Fruit fly (Drosophila melanogaster): ENCODE data around the gene grk.

The grk gene

dm6 chr2L:8384108-8384601, 49.2 kb downstream of the grk start, which contains the start of the genes Dad1 and CG13384 (continued):
- TF ChIP-seq dmrt99B (tag; optimal IDR thresholded peaks at IDR 0.05) (peak; percentile 94), kah (GFP tag; optimal IDR thresholded peaks at IDR 0.05) (peak; percentile 79), CG12391 (tag; optimal IDR thresholded peaks at IDR 0.05) (peak; percentile 97), CG12299 (tag; optimal IDR thresholded peaks at IDR 0.05) (peak; percentile 93), CG18011 (GFP tag; optimal IDR thresholded peaks at IDR 0.05) (peak; percentile 78), CG4360 (GFP tag; IDR thresholded peaks at IDR 0.05) (0 out of 2 replicates have a peak, but pooled peaks have one; percentile 42), Vsx1 (GFP tag; optimal IDR thresholded peaks at IDR 0.05) (peak; percentile 78), Dek (tag; optimal IDR thresholded peaks at IDR 0.05) (peak; percentile 96), pb (GFP tag; optimal IDR thresholded peaks at IDR 0.05) (no peak), CG11456 (GFP tag; IDR thresholded peaks at IDR 0.05) (no peak; the same call in none of the 3 replicates), CG6254 (GFP tag; optimal IDR thresholded peaks at IDR 0.05) (peak; percentile 71), Atf-2 (GFP tag; optimal IDR thresholded peaks at IDR 0.05) (peak; percentile 21), CG8944 (GFP tag; optimal IDR thresholded peaks at IDR 0.05) (peak; percentile 39), Ada2b (GFP tag; IDR thresholded peaks at IDR 0.05) (peak; percentile 83), CG32767 (GFP tag; IDR thresholded peaks at IDR 0.05) (peak; percentile 86), Nf-YC (tag; optimal IDR thresholded peaks at IDR 0.05) (peak; percentile 91), ftz-f1 (GFP tag; optimal IDR thresholded peaks at IDR 0.05) (no peak), Max (GFP tag; optimal IDR thresholded peaks at IDR 0.05) (peak; percentile 84), CG31365 (tag; optimal IDR thresholded peaks at IDR 0.05) (no peak), NC2β (GFP tag; optimal IDR thresholded peaks at IDR 0.05) (peak; percentile 28), Oaz (GFP tag; IDR thresholded peaks at IDR 0.05) (peak; percentile 74), corto (GFP tag; optimal IDR thresholded peaks at IDR 0.05) (peak; percentile 86), NC2α (GFP tag; optimal IDR thresholded peaks at IDR 0.05) (peak; percentile 5), CoRest (tag; optimal IDR thresholded peaks at IDR 0.05) (peak; percentile 98), CG12155 (GFP tag; optimal IDR thresholded peaks at IDR 0.05) (peak; percentile 90), CG11085 (GFP tag; IDR thresholded peaks at IDR 0.05) (peak; percentile 91), unc-4 (GFP tag; IDR thresholded peaks at IDR 0.05; ENCODE audit: partially characterized antibody) (0 out of 2 replicates have a peak, but pooled peaks have one; percentile 51), repo (GFP tag; optimal IDR thresholded peaks at IDR 0.05) (no peak), rib (GFP tag; IDR thresholded peaks at IDR 0.05) (peak; percentile 88), tll (GFP tag; optimal IDR thresholded peaks at IDR 0.05) (peak in 1 of 2 experiments; percentile 50), Antp (GFP tag; optimal IDR thresholded peaks at IDR 0.05) (no peak), CG3163 (GFP tag; optimal IDR thresholded peaks at IDR 0.05) (no peak), CG3838 (GFP tag; optimal IDR thresholded peaks at IDR 0.05) (peak; percentile 60), chif (GFP tag; optimal IDR thresholded peaks at IDR 0.05) (peak; percentile 46 to 74), Bdp1 (GFP tag; optimal IDR thresholded peaks at IDR 0.05) (peak; percentile 63), Adf1 (GFP tag; IDR thresholded peaks at IDR 0.05) (peak; percentile 72), emc (GFP tag; optimal IDR thresholded peaks at IDR 0.05) (no peak), Ets65A (GFP tag) (peak; percentile 93), ATbp (GFP tag; optimal IDR thresholded peaks at IDR 0.05) (peak; percentile 84), BtbVII (GFP tag; optimal IDR thresholded peaks at IDR 0.05) (peak; percentile 89), cg (GFP tag; optimal IDR thresholded peaks at IDR 0.05) (no peak), CG2875 (GFP tag; optimal IDR thresholded peaks at IDR 0.05) (peak; percentile 66), gcm2 (GFP tag; optimal IDR thresholded peaks at IDR 0.05) (no peak), CG7372 (GFP tag; IDR thresholded peaks at IDR 0.05) (peak; percentile 91), CG11695 (GFP tag; IDR thresholded peaks at IDR 0.05) (peak; percentile 92), CHES-1-like (GFP tag; optimal IDR thresholded peaks at IDR 0.05) (peak; percentile 54), tap (tag; optimal IDR thresholded peaks at IDR 0.05) (peak; percentile 90), CG2120 (GFP tag; optimal IDR thresholded peaks at IDR 0.05) (peak; percentile 95), Atf3 (GFP tag; optimal IDR thresholded peaks at IDR 0.05) (peak; percentile 16), CG1602 (GFP tag; optimal IDR thresholded peaks at IDR 0.05) (peak; percentile 92), phol (tag; optimal IDR thresholded peaks at IDR 0.05) (peak; percentile 94)

Measured in whole organism, embryonic.